Fruit fly (Drosophila melanogaster) whole organism, embryonic: ENCODE measurements around the gene sima.
A peak's percentile ranks its signal among the peaks of the same experiment; 100 is the strongest.

ENCODE experiments used
- Abd-B ChIP-seq: fragments of 200-800 bp; sonication (Bioruptor generic); optimal IDR thresholded peaks from 2 replicates; lab custom pipeline; 2018; ENCODE audit warnings: missing biosample characterization, mild to moderate bottlenecking, missing genetic modification characterization, moderate library complexity
- Adf1 ChIP-seq: fragments of 200-800 bp; sonication (Bioruptor generic); IDR thresholded peaks from 2 replicates; pipeline ENCODE4 v1.3.6; 2022; ENCODE audit warnings: missing biosample characterization, missing genetic modification characterization
- Antp ChIP-seq: fragments of 200-800 bp; sonication (Bioruptor generic); optimal IDR thresholded peaks from 3 replicates; lab custom pipeline; 2016; ENCODE audit warnings: missing biosample characterization, missing genetic modification characterization
- BEAF-32 ChIP-seq: fragments of 200-800 bp; sonication (Bioruptor generic); optimal IDR thresholded peaks from 3 replicates; lab custom pipeline; 2017; ENCODE audit warnings: missing biosample characterization, missing genetic modification characterization, mild to moderate bottlenecking, moderate library complexity, missing genetic modification reagents
- CG1024 ChIP-seq: fragments of 200-800 bp; sonication (Bioruptor generic); IDR thresholded peaks from 2 replicates; pipeline ENCODE4 v1.3.6; 2022; ENCODE audit warnings: missing biosample characterization, missing genetic modification characterization
- CG10462 ChIP-seq: fragments of 200-800 bp; sonication (Bioruptor generic); optimal IDR thresholded peaks from 2 replicates; lab custom pipeline; 2016; ENCODE audit warnings: missing biosample characterization, missing genetic modification characterization
- CG11695 ChIP-seq: fragments of 200-800 bp; sonication (Bioruptor generic); IDR thresholded peaks from 3 replicates; pipeline ENCODE4 v1.3.6; 2022; ENCODE audit warnings: missing biosample characterization, missing genetic modification characterization
- CG12219 ChIP-seq: fragments of 200-800 bp; sonication (Bioruptor generic); optimal IDR thresholded peaks from 3 replicates; lab custom pipeline; 2018; ENCODE audit warnings: missing biosample characterization, mild to moderate bottlenecking, missing genetic modification characterization
- CG12744 ChIP-seq: fragments of 200-800 bp; sonication (Bioruptor generic); optimal IDR thresholded peaks from 2 replicates; lab custom pipeline; 2016; ENCODE audit warnings: missing biosample characterization, missing genetic modification characterization
- CG13296 ChIP-seq: fragments of 200-800 bp; sonication (Bioruptor generic); optimal IDR thresholded peaks from 3 replicates; lab custom pipeline; 2018; ENCODE audit warnings: missing biosample characterization, mild to moderate bottlenecking, missing genetic modification characterization
- CG15269 ChIP-seq: fragments of 200-800 bp; sonication (Bioruptor generic); optimal IDR thresholded peaks from 2 replicates; lab custom pipeline; 2018; ENCODE audit warnings: missing biosample characterization, mild to moderate bottlenecking, missing genetic modification characterization, moderate library complexity
- CG17361 ChIP-seq: fragments of 200-800 bp; sonication (Bioruptor generic); IDR thresholded peaks from 3 replicates; pipeline ENCODE4 v1.3.6; 2022; ENCODE audit warnings: missing biosample characterization, missing genetic modification characterization
- CG17568 ChIP-seq: fragments of 200-800 bp; sonication (Bioruptor generic); optimal IDR thresholded peaks from 2 replicates; lab custom pipeline; 2018; ENCODE audit warnings: missing biosample characterization, mild to moderate bottlenecking, missing genetic modification characterization, moderate library complexity
- CG2120 ChIP-seq: fragments of 200-800 bp; sonication (Bioruptor generic); optimal IDR thresholded peaks from 3 replicates; lab custom pipeline; 2016; ENCODE audit warnings: missing biosample characterization, missing genetic modification characterization
- CG3995 ChIP-seq: fragments of 200-800 bp; sonication (Bioruptor generic); optimal IDR thresholded peaks from 3 replicates; lab custom pipeline; 2016; ENCODE audit warnings: missing biosample characterization, missing genetic modification characterization
- CG4820 ChIP-seq: fragments of 200-800 bp; sonication (Bioruptor generic); optimal IDR thresholded peaks from 3 replicates; lab custom pipeline; 2016; ENCODE audit warnings: missing biosample characterization, missing genetic modification characterization
- CoRest ChIP-seq: fragments of 200-800 bp; sonication (Bioruptor generic); optimal IDR thresholded peaks from 3 replicates; lab custom pipeline; 2018; ENCODE audit warnings: missing biosample characterization, mild to moderate bottlenecking, missing genetic modification characterization, moderate library complexity
- Dip2 ChIP-seq: fragments of 200-800 bp; sonication (Bioruptor generic); IDR thresholded peaks from 2 replicates; pipeline ENCODE4 v1.3.6; 2022; ENCODE audit warnings: missing biosample characterization, missing genetic modification characterization
- Dp ChIP-seq: fragments of 200-800 bp; sonication (Bioruptor generic); optimal IDR thresholded peaks from 2 replicates; lab custom pipeline; 2018; ENCODE audit warnings: missing biosample characterization, mild to moderate bottlenecking, missing genetic modification characterization, moderate library complexity
- E2f1 ChIP-seq: fragments of 200-800 bp; sonication (Bioruptor generic); IDR thresholded peaks from 2 replicates; pipeline ENCODE4 v1.3.6; 2022; ENCODE audit warnings: missing biosample characterization, missing genetic modification characterization
- E2f2 ChIP-seq: fragments of 200-800 bp; sonication (Bioruptor generic); IDR thresholded peaks from 2 replicates; pipeline ENCODE4 v1.3.6; 2022; ENCODE audit warnings: missing biosample characterization, missing genetic modification characterization
- Ets65A ChIP-seq: fragments of 200-800 bp; sonication (Bioruptor generic); peaks from one replicate; lab custom pipeline; 2016; ENCODE audit warnings: missing biosample characterization, missing genetic modification characterization
- Fer1 ChIP-seq: fragments of 200-800 bp; sonication (Bioruptor generic); optimal IDR thresholded peaks from 2 replicates; lab custom pipeline; 2017; ENCODE audit warnings: missing biosample characterization, mild to moderate bottlenecking, missing genetic modification characterization
- HLH3B ChIP-seq: fragments of 200-800 bp; sonication (Bioruptor generic); IDR thresholded peaks from 2 replicates; pipeline ENCODE4 v1.3.6; 2022; ENCODE audit warnings: missing biosample characterization, missing genetic modification characterization
- Hr78 ChIP-seq, 2 experiments: fragments of 200-800 bp in 1 of 2; fragments of >200 bp in 1 of 2; sonication (Bioruptor generic) in 1 of 2; optimal IDR thresholded peaks; 2 replicates each; lab custom pipeline; 2017 to 2019; ENCODE audit warnings: missing biosample characterization in 2 of 2, missing genetic modification characterization in 2 of 2, mild to moderate bottlenecking in 1 of 2, moderate library complexity in 1 of 2
- Hsf ChIP-seq: fragments of 200-800 bp; sonication (Bioruptor generic); optimal IDR thresholded peaks from 3 replicates; lab custom pipeline; 2016; ENCODE audit warnings: missing biosample characterization, missing genetic modification characterization
- Lhr ChIP-seq: fragments of 200-800 bp; sonication (Bioruptor generic); optimal IDR thresholded peaks from 3 replicates; lab custom pipeline; 2017; ENCODE audit warnings: mild to moderate bottlenecking, missing biosample characterization, missing genetic modification reagents, missing genetic modification characterization
- NK7.1 ChIP-seq: fragments of 200-800 bp; sonication (Bioruptor generic); optimal IDR thresholded peaks from 3 replicates; lab custom pipeline; 2016; ENCODE audit warnings: missing biosample characterization, missing genetic modification characterization
- Nf-YC ChIP-seq: fragments of 200-800 bp; optimal IDR thresholded peaks from 3 replicates; lab custom pipeline; 2019; ENCODE audit warnings: missing biosample characterization, mild to moderate bottlenecking, missing genetic modification characterization, moderate library complexity
- PHDP ChIP-seq: fragments of 200-800 bp; sonication (Bioruptor generic); optimal IDR thresholded peaks from 3 replicates; lab custom pipeline; 2018; ENCODE audit warnings: missing biosample characterization, mild to moderate bottlenecking, missing genetic modification characterization, moderate library complexity
- Pdp1 ChIP-seq, 2 experiments: fragments of 200-800 bp; sonication (Bioruptor generic); optimal IDR thresholded peaks; 3 replicates each; lab custom pipeline; 2016; ENCODE audit warnings: missing biosample characterization in 2 of 2, missing genetic modification characterization in 2 of 2, mild to moderate bottlenecking in 1 of 2, moderate library complexity in 1 of 2
- al ChIP-seq: fragments of 200-800 bp; sonication (Bioruptor generic); IDR thresholded peaks from 2 replicates; pipeline ENCODE4 v1.3.6; 2022; ENCODE audit warnings: missing biosample characterization, missing genetic modification characterization
- dpn ChIP-seq, 2 experiments: fragments of 200-800 bp; sonication (Bioruptor generic); optimal IDR thresholded peaks; 3 replicates each; lab custom pipeline; 2016; ENCODE audit warnings: missing biosample characterization in 2 of 2, missing genetic modification characterization in 2 of 2
- ems ChIP-seq: fragments of 200-800 bp; sonication (Bioruptor generic); optimal IDR thresholded peaks from 3 replicates; lab custom pipeline; 2016; ENCODE audit warnings: missing biosample characterization, missing genetic modification characterization
- gsb-n ChIP-seq: fragments of 200-800 bp; sonication (Bioruptor generic); optimal IDR thresholded peaks from 3 replicates; lab custom pipeline; 2018; ENCODE audit warnings: missing biosample characterization, mild to moderate bottlenecking, missing genetic modification characterization
- h ChIP-seq: fragments of >200 bp; optimal IDR thresholded peaks from 2 replicates; lab custom pipeline; 2017
- jumu ChIP-seq: fragments of 200-800 bp; sonication (Bioruptor generic); optimal IDR thresholded peaks from 3 replicates; lab custom pipeline; 2016; ENCODE audit warnings: missing biosample characterization, missing genetic modification characterization
- lab ChIP-seq: fragments of 200-800 bp; sonication (Bioruptor generic); optimal IDR thresholded peaks from 3 replicates; lab custom pipeline; 2017; ENCODE audit warnings: missing biosample characterization, missing genetic modification characterization, mild to moderate bottlenecking, moderate library complexity, missing genetic modification reagents
- maf-S ChIP-seq: fragments of 200-800 bp; sonication (Bioruptor generic); optimal IDR thresholded peaks from 2 replicates; lab custom pipeline; 2016; ENCODE audit warnings: missing biosample characterization, missing genetic modification characterization
- nerfin-1 ChIP-seq: fragments of 200-800 bp; sonication (Bioruptor generic); optimal IDR thresholded peaks from 3 replicates; lab custom pipeline; 2019; ENCODE audit warnings: missing biosample characterization, mild to moderate bottlenecking, missing genetic modification characterization, moderate library complexity
- pan ChIP-seq, 4 experiments: fragments of >200 bp in 3 of 4; fragments of 200-800 bp in 1 of 4; sonication (Bioruptor generic) in 1 of 4; optimal IDR thresholded peaks in 3 of 4; IDR thresholded peaks in 1 of 4; 2 replicates each; pipeline versions ENCODE4 v1.3.6 to Lab custom; 2017 to 2022; ENCODE audit warnings: missing biosample characterization in 2 of 4, missing genetic modification characterization in 2 of 4, mixed read lengths in 1 of 4
- sug ChIP-seq: fragments of 200-800 bp; optimal IDR thresholded peaks from 2 replicates; lab custom pipeline; 2019; ENCODE audit warnings: missing biosample characterization, mild to moderate bottlenecking, missing genetic modification characterization, moderate library complexity
- tgo ChIP-seq: fragments of 200-800 bp; sonication (Bioruptor generic); IDR thresholded peaks from 3 replicates; pipeline ENCODE4 v1.3.6; 2022; ENCODE audit warnings: missing biosample characterization, missing genetic modification characterization
- tna ChIP-seq: fragments of 200-800 bp; sonication (Bioruptor generic); IDR thresholded peaks from 2 replicates; pipeline ENCODE4 v1.3.6; 2022; ENCODE audit warnings: missing biosample characterization, missing genetic modification characterization; ENCODE audit not compliant: partially characterized antibody

sima gene

DNA sequence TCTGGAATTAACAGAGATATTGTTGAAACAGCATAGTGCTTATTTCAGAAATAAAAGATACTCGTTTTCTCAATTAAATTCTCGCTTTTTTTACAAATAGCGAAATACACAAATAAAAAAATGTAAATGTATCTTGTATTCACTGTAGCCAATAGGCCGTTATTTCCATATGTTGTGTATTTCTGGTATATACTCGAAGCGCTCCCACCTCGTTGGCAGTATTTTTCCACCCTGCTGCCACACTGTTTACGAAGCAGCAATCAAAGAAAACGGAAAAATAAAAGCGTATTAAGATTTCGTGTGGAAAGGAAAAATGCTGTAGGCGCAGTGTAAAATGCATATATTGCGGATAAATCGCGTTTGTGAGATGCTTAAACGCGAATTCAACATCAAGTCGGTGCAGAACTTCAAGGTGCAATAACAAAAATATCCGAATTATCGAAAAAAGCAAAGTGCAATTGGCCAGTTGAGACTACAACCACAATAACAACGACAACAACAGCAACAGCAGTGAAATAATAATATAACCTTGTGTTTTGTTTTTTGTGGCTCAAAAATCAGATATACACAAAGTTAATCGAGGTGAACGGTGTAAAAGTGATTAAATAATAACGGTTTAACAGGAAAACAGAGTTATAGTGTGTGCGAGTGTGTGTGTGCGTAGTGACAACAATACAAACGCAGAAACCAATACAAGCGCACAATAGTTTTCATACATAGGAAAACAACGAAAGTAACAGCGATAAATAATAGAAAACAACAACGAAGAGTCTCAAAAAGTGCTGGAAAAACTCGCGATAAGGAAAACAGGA, at the start of gene sima (continued):
- TF ChIP-seq CG2120 (GFP tag; lab: Kevin White, UChicago), result peak; percentile 65
- TF ChIP-seq dpn (GFP tag; optimal IDR thresholded peaks at IDR 0.05; lab: Kevin White, UChicago), result peak; percentile 29 to 53
- TF ChIP-seq gsb-n (tag; lab: Kevin White, UChicago), result peak; percentile 35
- peak; percentile 16 for TF ChIP-seq nerfin-1 (tag; lab: Kevin White, UChicago)
- peak; percentile 4 for TF ChIP-seq CG15269 (tag; lab: Kevin White, UChicago)
- peak; percentile 43; the same call in 1 of the 2 replicates for TF ChIP-seq E2f1
- TF ChIP-seq CG13296 (GFP tag; lab: Kevin White, UChicago), result peak; percentile 36
- peak; percentile 43 for TF ChIP-seq Abd-B
- no peak for TF ChIP-seq CG12219 (GFP tag; lab: Kevin White, UChicago)
- peak; percentile 25 for TF ChIP-seq Lhr (GFP tag; lab: Kevin White, UChicago)
- TF ChIP-seq Adf1 (GFP tag; lab: Robert Waterston, UW), result peak; percentile 24; the same call in 1 of the 2 replicates
- TF ChIP-seq CG12744, result peak; percentile 14
- TF ChIP-seq maf-S (GFP tag; lab: Kevin White, UChicago), result peak; percentile 55
- no peak for TF ChIP-seq h
- peak; percentile 32 for TF ChIP-seq sug
- 0 out of 2 replicates have a peak, but pooled peaks have one; percentile 40 for TF ChIP-seq al (GFP tag; lab: Robert Waterston, UW)
- TF ChIP-seq lab (GFP tag; lab: Kevin White, UChicago), result peak; percentile 37
- TF ChIP-seq CG10462 (GFP tag; lab: Kevin White, UChicago), result peak; percentile 91
- TF ChIP-seq BEAF-32 (GFP tag; lab: Kevin White, UChicago), result peak; percentile 39
- peak; percentile 82 for TF ChIP-seq CG3995
- TF ChIP-seq CG17361 (GFP tag; lab: Robert Waterston, UW), result peak; percentile 24; the same call in 1 of the 3 replicates
- TF ChIP-seq CG11695 (GFP tag; lab: Robert Waterston, UW), result 0 out of 3 replicates have a peak, but pooled peaks have one; percentile 34
- peak; percentile 2 for TF ChIP-seq jumu
- TF ChIP-seq Hr78 (GFP tag; optimal IDR thresholded peaks at IDR 0.05; lab: Kevin White, UChicago), result no peak
- TF ChIP-seq tna (GFP tag; lab: Robert Waterston, UW), result no peak
- peak; percentile 39 for TF ChIP-seq Hsf
- peak; percentile 57 for TF ChIP-seq NK7.1 (GFP tag; lab: Kevin White, UChicago)
- TF ChIP-seq PHDP (tag; lab: Kevin White, UChicago), result no peak
- no peak for TF ChIP-seq Dip2 (GFP tag; lab: Robert Waterston, UW)
- TF ChIP-seq Dp (GFP tag; lab: Kevin White, UChicago), result peak; percentile 21
- peak; percentile 13 for TF ChIP-seq CG17568 (GFP tag; lab: Kevin White, UChicago)
- TF ChIP-seq Antp (GFP tag; lab: Kevin White, UChicago), result no peak
- TF ChIP-seq CoRest (tag; lab: Kevin White, UChicago), result peak; percentile 46
- no peak for TF ChIP-seq CG1024 (GFP tag; lab: Robert Waterston, UW)
- TF ChIP-seq Pdp1 (GFP tag; optimal IDR thresholded peaks at IDR 0.05; lab: Kevin White, UChicago), result peak; percentile 16 to 61
- peak; percentile 21 for TF ChIP-seq Fer1 (GFP tag; lab: Kevin White, UChicago)
- TF ChIP-seq E2f2, result peak; percentile 28; the same call in 1 of the 2 replicates
- TF ChIP-seq CG4820 (GFP tag; lab: Kevin White, UChicago), result peak; percentile 8
- no peak for TF ChIP-seq HLH3B (GFP tag; lab: Robert Waterston, UW)
- TF ChIP-seq tgo (GFP tag; lab: Robert Waterston, UW), result peak; percentile 31; the same call in 2 of the 3 replicates
- peak; percentile 50 for TF ChIP-seq Nf-YC (tag; lab: Kevin White, UChicago)
- TF ChIP-seq pan (optimal IDR thresholded peaks at IDR 0.05; lab: Kevin White, UChicago), result no peak
- TF ChIP-seq pan (GFP tag; optimal IDR thresholded peaks at IDR 0.05 in 1 of 2, IDR thresholded peaks at IDR 0.05 in 1 of 2), result peak in 1 of 2 experiments; percentile 65
- TF ChIP-seq ems (GFP tag; lab: Kevin White, UChicago), result peak; percentile 18
- peak; percentile 86 for TF ChIP-seq Ets65A (GFP tag; lab: Kevin White, UChicago)
